Worm (Caenorhabditis elegans): Measurements from ENCODE around the gene gpa-8.

- no peak for TF ChIP-seq unc-62 (GFP tag; optimal IDR thresholded peaks at IDR 0.05)
- TF ChIP-seq pha-4 (tag; optimal IDR thresholded peaks at IDR 0.05) = no peak
- TF ChIP-seq snpc-4 (tag; optimal IDR thresholded peaks at IDR 0.05) = no peak
- TF ChIP-seq elt-1 (tag; optimal IDR thresholded peaks at IDR 0.05; ENCODE audit: borderline replicate concordance, insufficient read depth) = no peak
Measured at ce11 chrV:12661619-12662018, 21.3 kb upstream of the gpa-8 start, which contains the start of gene W05B10.3.
